Fruit fly (Drosophila melanogaster) whole organism, prepupa: Measurements from ENCODE around the gene bab1.
A peak's percentile ranks its signal among the peaks of the same experiment; 100 is the strongest.

ENCODE experiments used
- Blimp-1 ChIP-seq: fragments of 200-800 bp; sonication (Bioruptor generic); optimal IDR thresholded peaks from 3 replicates; lab custom pipeline; 2017; ENCODE audit warnings: missing biosample characterization, missing genetic modification characterization, mild to moderate bottlenecking, moderate library complexity, missing genetic modification reagents
- CG10669 ChIP-seq: fragments of 200-800 bp; sonication (Bioruptor generic); optimal IDR thresholded peaks from 3 replicates; lab custom pipeline; 2018; ENCODE audit warnings: missing biosample characterization, mild to moderate bottlenecking, missing genetic modification characterization, moderate library complexity
- CG11294 ChIP-seq: fragments of 200-800 bp; sonication (Bioruptor generic); IDR thresholded peaks from 2 replicates; pipeline ENCODE4 v1.3.6; 2022; ENCODE audit warnings: missing biosample characterization, missing genetic modification characterization
- CG15336 ChIP-seq: fragments of 200-800 bp; sonication (Bioruptor generic); IDR thresholded peaks from 2 replicates; pipeline ENCODE4 v1.3.6; 2022; ENCODE audit warnings: missing biosample characterization, missing genetic modification characterization
- CG1621 ChIP-seq: fragments of 200-800 bp; sonication (Bioruptor generic); optimal IDR thresholded peaks from 3 replicates; lab custom pipeline; 2018; ENCODE audit warnings: missing biosample characterization, mild to moderate bottlenecking, missing genetic modification characterization
- CG16779 ChIP-seq: fragments of 200-800 bp; sonication (Bioruptor generic); optimal IDR thresholded peaks from 3 replicates; lab custom pipeline; 2017; ENCODE audit warnings: missing biosample characterization, mild to moderate bottlenecking, missing genetic modification characterization
- CG3032 ChIP-seq: fragments of 200-800 bp; optimal IDR thresholded peaks from 2 replicates; lab custom pipeline; 2019; ENCODE audit warnings: missing biosample characterization, mild to moderate bottlenecking, missing genetic modification characterization, moderate library complexity
- CG31627 ChIP-seq: fragments of 200-800 bp; sonication (Bioruptor generic); optimal IDR thresholded peaks from 3 replicates; lab custom pipeline; 2016; ENCODE audit warnings: missing biosample characterization, missing genetic modification characterization
- CG32006 ChIP-seq: fragments of 200-800 bp; sonication (Bioruptor generic); optimal IDR thresholded peaks from 3 replicates; lab custom pipeline; 2017; ENCODE audit warnings: missing biosample characterization, mild to moderate bottlenecking, missing genetic modification characterization
- CG34406 ChIP-seq: fragments of 200-800 bp; sonication (Bioruptor generic); optimal IDR thresholded peaks from 3 replicates; lab custom pipeline; 2016; ENCODE audit warnings: missing biosample characterization, missing genetic modification characterization
- CG3919 ChIP-seq: fragments of 200-800 bp; sonication (Bioruptor generic); optimal IDR thresholded peaks from 3 replicates; lab custom pipeline; 2016; ENCODE audit warnings: missing biosample characterization, missing genetic modification characterization
- CG4318 ChIP-seq: fragments of 200-800 bp; sonication (Bioruptor generic); optimal IDR thresholded peaks from 3 replicates; lab custom pipeline; 2017; ENCODE audit warnings: missing biosample characterization, mild to moderate bottlenecking, missing genetic modification characterization
- CG6163 ChIP-seq: fragments of 200-800 bp; sonication (Bioruptor generic); IDR thresholded peaks from 3 replicates; pipeline ENCODE4 v1.3.6; 2022; ENCODE audit warnings: missing biosample characterization, missing genetic modification characterization
- CG6276 ChIP-seq: fragments of 200-800 bp; sonication (Bioruptor generic); optimal IDR thresholded peaks from 2 replicates; lab custom pipeline; 2017; ENCODE audit warnings: missing biosample characterization, mild to moderate bottlenecking, missing genetic modification characterization
- CG6808 ChIP-seq: fragments of 200-800 bp; sonication (Bioruptor generic); optimal IDR thresholded peaks from 3 replicates; lab custom pipeline; 2017; ENCODE audit warnings: missing biosample characterization, missing genetic modification characterization, mild to moderate bottlenecking, moderate library complexity, missing genetic modification reagents
- CG8319 ChIP-seq: fragments of 200-800 bp; sonication (Bioruptor generic); optimal IDR thresholded peaks from 3 replicates; lab custom pipeline; 2016; ENCODE audit warnings: missing biosample characterization, missing genetic modification characterization
- CG8632 ChIP-seq: fragments of 200-800 bp; sonication (Bioruptor generic); optimal IDR thresholded peaks from 3 replicates; lab custom pipeline; 2016; ENCODE audit warnings: missing biosample characterization, missing genetic modification characterization
- CG9139 ChIP-seq: fragments of 200-800 bp; sonication (Bioruptor generic); optimal IDR thresholded peaks from 3 replicates; lab custom pipeline; 2017; ENCODE audit warnings: missing biosample characterization, mild to moderate bottlenecking, missing genetic modification characterization
- Eip78C ChIP-seq: fragments of 200-800 bp; sonication (Bioruptor generic); peaks from one replicate; lab custom pipeline; 2016; ENCODE audit warnings: missing biosample characterization, missing genetic modification characterization
- Eip93F ChIP-seq: fragments of 200-800 bp; sonication (Bioruptor generic); optimal IDR thresholded peaks from 2 replicates; lab custom pipeline; 2016; ENCODE audit warnings: missing biosample characterization, mild to moderate bottlenecking, missing genetic modification characterization
- Ets21C ChIP-seq: fragments of 200-800 bp; sonication (Bioruptor generic); optimal IDR thresholded peaks from 3 replicates; lab custom pipeline; 2016; ENCODE audit warnings: missing biosample characterization, missing genetic modification characterization
- Ets96B ChIP-seq: fragments of 200-800 bp; optimal IDR thresholded peaks from 2 replicates; lab custom pipeline; 2019; ENCODE audit warnings: missing biosample characterization, mild to moderate bottlenecking, missing genetic modification characterization, moderate library complexity
- Gug ChIP-seq: fragments of 200-800 bp; sonication (Bioruptor generic); IDR thresholded peaks from 2 replicates; pipeline ENCODE4 v1.3.6; 2022; ENCODE audit warnings: missing biosample characterization, missing genetic modification characterization
- Hr38 ChIP-seq: sonication (Bioruptor generic); optimal IDR thresholded peaks from 2 replicates; lab custom pipeline; 2016; ENCODE audit warnings: missing biosample characterization, missing genetic modification characterization
- Hr39 ChIP-seq: fragments of 200-800 bp; sonication (Bioruptor generic); optimal IDR thresholded peaks from 2 replicates; lab custom pipeline; 2016; ENCODE audit warnings: missing biosample characterization, missing genetic modification characterization
- Hr4 ChIP-seq: fragments of 200-800 bp; sonication (Bioruptor generic); optimal IDR thresholded peaks from 3 replicates; lab custom pipeline; 2016; ENCODE audit warnings: missing biosample characterization, missing genetic modification characterization
- Lpt ChIP-seq: fragments of 200-800 bp; sonication (Bioruptor generic); optimal IDR thresholded peaks from 3 replicates; lab custom pipeline; 2016; ENCODE audit warnings: missing biosample characterization, missing genetic modification characterization
- Met ChIP-seq: fragments of 200-800 bp; sonication (Bioruptor generic); optimal IDR thresholded peaks from 3 replicates; lab custom pipeline; 2016; ENCODE audit warnings: missing biosample characterization, missing genetic modification characterization
- OdsH ChIP-seq: fragments of 200-800 bp; sonication (Bioruptor generic); optimal IDR thresholded peaks from 3 replicates; lab custom pipeline; 2016; ENCODE audit warnings: missing biosample characterization, missing genetic modification characterization
- Smox ChIP-seq: fragments of 200-800 bp; sonication (Bioruptor generic); optimal IDR thresholded peaks from 3 replicates; lab custom pipeline; 2016; ENCODE audit warnings: missing biosample characterization, missing genetic modification characterization
- Sox102F ChIP-seq: fragments of 200-800 bp; sonication (Bioruptor generic); optimal IDR thresholded peaks from 2 replicates; lab custom pipeline; 2016; ENCODE audit warnings: missing biosample characterization, mild to moderate bottlenecking, missing genetic modification characterization
- Sox14 ChIP-seq: fragments of 200-800 bp; sonication (Bioruptor generic); optimal IDR thresholded peaks from 3 replicates; lab custom pipeline; 2016; ENCODE audit warnings: missing biosample characterization, missing genetic modification characterization
- Sox15 ChIP-seq: fragments of 200-800 bp; sonication (Bioruptor generic); optimal IDR thresholded peaks from 3 replicates; lab custom pipeline; 2016; ENCODE audit warnings: missing biosample characterization, missing genetic modification characterization
- achi ChIP-seq: fragments of 200-800 bp; sonication (Bioruptor generic); optimal IDR thresholded peaks from 3 replicates; lab custom pipeline; 2016; ENCODE audit warnings: missing biosample characterization, missing genetic modification characterization
- acj6 ChIP-seq: fragments of 200-800 bp; sonication (Bioruptor generic); optimal IDR thresholded peaks from 3 replicates; lab custom pipeline; 2016; ENCODE audit warnings: missing biosample characterization, missing genetic modification characterization
- cyc ChIP-seq: fragments of 200-800 bp; sonication (Bioruptor generic); optimal IDR thresholded peaks from 3 replicates; lab custom pipeline; 2016; ENCODE audit warnings: missing biosample characterization, missing genetic modification characterization
- dsx ChIP-seq: fragments of 200-800 bp; optimal IDR thresholded peaks from 3 replicates; lab custom pipeline; 2019; ENCODE audit warnings: missing biosample characterization, mild to moderate bottlenecking, missing genetic modification characterization, moderate library complexity; ENCODE audit not compliant: poor library complexity, severe bottlenecking
- eg ChIP-seq: fragments of 200-800 bp; sonication (Bioruptor generic); IDR thresholded peaks from 3 replicates; pipeline ENCODE4 v1.3.6; 2022; ENCODE audit warnings: missing biosample characterization, missing genetic modification characterization
- fkh ChIP-seq: fragments of 200-800 bp; sonication (Bioruptor generic); optimal IDR thresholded peaks from 3 replicates; lab custom pipeline; 2017; ENCODE audit warnings: missing biosample characterization, mild to moderate bottlenecking, missing genetic modification characterization, moderate library complexity
- lz ChIP-seq: fragments of 200-800 bp; sonication (Bioruptor generic); optimal IDR thresholded peaks from 3 replicates; lab custom pipeline; 2016; ENCODE audit warnings: missing biosample characterization, missing genetic modification characterization
- net ChIP-seq: fragments of 200-800 bp; sonication (Bioruptor generic); optimal IDR thresholded peaks from 3 replicates; lab custom pipeline; 2016; ENCODE audit warnings: missing biosample characterization, missing genetic modification characterization
- salr ChIP-seq, 2 experiments: fragments of 200-800 bp; sonication (Bioruptor generic); optimal IDR thresholded peaks; 3 replicates each; lab custom pipeline; 2016 to 2018; ENCODE audit warnings: missing biosample characterization in 2 of 2, missing genetic modification characterization in 2 of 2, mild to moderate bottlenecking in 1 of 2
- ss ChIP-seq, 2 experiments: fragments of 200-800 bp; sonication (Bioruptor generic); optimal IDR thresholded peaks; 2 replicates in 1 of 2; 3 replicates in 1 of 2; lab custom pipeline; 2017 to 2018; ENCODE audit warnings: mild to moderate bottlenecking in 2 of 2, missing biosample characterization in 2 of 2, missing genetic modification characterization in 2 of 2, moderate library complexity in 1 of 2
- svp ChIP-seq: fragments of 200-800 bp; sonication (Bioruptor generic); peaks from one replicate; lab custom pipeline; 2016; ENCODE audit warnings: missing biosample characterization, missing genetic modification characterization
- topi ChIP-seq: fragments of 200-800 bp; sonication (Bioruptor generic); optimal IDR thresholded peaks from 3 replicates; lab custom pipeline; 2016; ENCODE audit warnings: missing biosample characterization, missing genetic modification characterization

bab1 gene

dm6 chr3L:1078291-1078690 is 22.6 kb downstream of the bab1 start:
- TF ChIP-seq CG8319 (GFP tag; lab: Kevin White, UChicago): no peak
- TF ChIP-seq Eip78C (GFP tag; lab: Kevin White, UChicago): peak; percentile 63
- TF ChIP-seq cyc (GFP tag; lab: Kevin White, UChicago): peak; percentile 33
- TF ChIP-seq CG8632 (GFP tag; lab: Kevin White, UChicago): no peak
- TF ChIP-seq lz: no peak
- TF ChIP-seq fkh (GFP tag; lab: Kevin White, UChicago): no peak
- peak; percentile 11 for TF ChIP-seq CG10669
- peak; percentile 16 for TF ChIP-seq CG3919 (GFP tag; lab: Kevin White, UChicago)
- peak; percentile 6 for TF ChIP-seq Ets96B (tag; lab: Kevin White, UChicago)
- TF ChIP-seq svp (GFP tag; lab: Kevin White, UChicago): peak; percentile 58
- peak; percentile 30 for TF ChIP-seq topi (GFP tag; lab: Kevin White, UChicago)
- no peak for TF ChIP-seq Smox (GFP tag; lab: Kevin White, UChicago)
- TF ChIP-seq achi (GFP tag; lab: Kevin White, UChicago): peak; percentile 13

- no peak for TF ChIP-seq CG3032
- TF ChIP-seq dsx (GFP tag; lab: Kevin White, UChicago): peak; percentile 12
- peak; percentile 11 for TF ChIP-seq net (GFP tag; lab: Kevin White, UChicago)
- TF ChIP-seq CG6163 (GFP tag; lab: Robert Waterston, UW): 0 out of 3 replicates have a peak, but pooled peaks have one; percentile 16
- no peak for TF ChIP-seq CG6808 (GFP tag; lab: Kevin White, UChicago)
- TF ChIP-seq Eip78C (GFP tag; lab: Kevin White, UChicago): peak; percentile 4
- TF ChIP-seq CG8319 (GFP tag; lab: Kevin White, UChicago): no peak
- TF ChIP-seq Gug (GFP tag; lab: Robert Waterston, UW): no peak
- peak in 1 of 2 experiments; percentile 59 for TF ChIP-seq ss (GFP tag; optimal IDR thresholded peaks at IDR 0.05; lab: Kevin White, UChicago)
- TF ChIP-seq Met: no peak
- TF ChIP-seq Smox (GFP tag; lab: Kevin White, UChicago): no peak
- TF ChIP-seq CG6276: no peak
- TF ChIP-seq CG1621 (tag; lab: Kevin White, UChicago): peak; percentile 25
- no peak for TF ChIP-seq lz
- TF ChIP-seq CG10669: no peak
Measured at dm6 chr3L:1077038-1077437, 23.9 kb downstream of the bab1 start.

dm6 chr3L:1064381-1064780 is 36.5 kb downstream of the bab1 start:
- TF ChIP-seq CG1621 (tag; lab: Kevin White, UChicago) (peak; percentile 11), Met (no peak), Lpt (peak; percentile 61), CG32006 (GFP tag; lab: Kevin White, UChicago) (peak; percentile 83), CG9139 (GFP tag; lab: Kevin White, UChicago) (peak; percentile 30), Ets21C (GFP tag; lab: Kevin White, UChicago) (no peak), CG8632 (GFP tag; lab: Kevin White, UChicago) (peak; percentile 64), topi (GFP tag; lab: Kevin White, UChicago) (no peak), CG16779 (no peak), CG6163 (GFP tag; lab: Robert Waterston, UW) (peak; percentile 71), CG34406 (peak; percentile 65), CG15336 (GFP tag; lab: Robert Waterston, UW) (peak; percentile 93), Sox14 (GFP tag; lab: Kevin White, UChicago) (no peak), CG3032 (peak; percentile 75), Gug (GFP tag; lab: Robert Waterston, UW) (peak; percentile 58), Blimp-1 (GFP tag; lab: Kevin White, UChicago) (no peak), acj6 (GFP tag; lab: Kevin White, UChicago) (peak; percentile 55), CG11294 (GFP tag; lab: Robert Waterston, UW) (peak; percentile 48), salr (GFP tag; optimal IDR thresholded peaks at IDR 0.05; lab: Kevin White, UChicago) (peak in 1 of 2 experiments; percentile 31), Ets96B (tag; lab: Kevin White, UChicago) (peak; percentile 79), dsx (GFP tag; lab: Kevin White, UChicago) (peak; percentile 78), Sox102F (GFP tag; lab: Kevin White, UChicago) (no peak), svp (GFP tag; lab: Kevin White, UChicago) (peak; percentile 12), Eip93F (GFP tag; lab: Kevin White, UChicago) (no peak), CG31627 (GFP tag; lab: Kevin White, UChicago) (no peak), cyc (GFP tag; lab: Kevin White, UChicago) (no peak), CG4318 (peak; percentile 42), Sox15 (GFP tag; lab: Kevin White, UChicago) (no peak), CG6808 (GFP tag; lab: Kevin White, UChicago) (peak; percentile 50), achi (GFP tag; lab: Kevin White, UChicago) (peak; percentile 59), OdsH (GFP tag; lab: Kevin White, UChicago) (peak; percentile 55), Hr38 (GFP tag; lab: Kevin White, UChicago) (no peak), net (GFP tag; lab: Kevin White, UChicago) (peak; percentile 39), Eip78C (GFP tag; lab: Kevin White, UChicago) (peak; percentile 61), eg (peak; percentile 88), Hr4 (peak; percentile 59), Hr39 (GFP tag; lab: Kevin White, UChicago) (no peak)
